Fruit fly (Drosophila melanogaster) Kc167 (cell line): ENCODE results near the gene SelG.

ENCODE experiments used
- Myc ChIP-seq: fragments of >200 bp; optimal IDR thresholded peaks from 2 replicates; lab custom pipeline; 2017; ENCODE audit warnings: missing external identifiers
- Sin3A ChIP-seq: fragments of >200 bp; optimal IDR thresholded peaks from 2 replicates; lab custom pipeline; 2018; ENCODE audit warnings: missing external identifiers
- h ChIP-seq: fragments of >200 bp; optimal IDR thresholded peaks from 3 replicates; lab custom pipeline; 2018; ENCODE audit warnings: missing external identifiers
- insv ChIP-seq: fragments of >200 bp; optimal IDR thresholded peaks from 3 replicates; lab custom pipeline; 2018; ENCODE audit warnings: missing external identifiers
- psq ChIP-seq: fragments of >200 bp; optimal IDR thresholded peaks from 2 replicates; lab custom pipeline; 2017; ENCODE audit warnings: missing external identifiers
- ttk ChIP-seq: sonication (Bioruptor generic); optimal IDR thresholded peaks from 2 replicates; lab custom pipeline; 2017; ENCODE audit warnings: missing external identifiers

dm6 chrX:11854758-11855465 lies 32.2 kb upstream of the SelG start, which contains the start of the genes CG10347 and ATP7:
- TF ChIP-seq psq (lab: Kevin White, UChicago) = no peak
- TF ChIP-seq insv = no peak
- TF ChIP-seq Sin3A = no peak
- TF ChIP-seq Myc (lab: Kevin White, UChicago) = no peak
- no peak for TF ChIP-seq h (lab: Kevin White, UChicago)
- no peak for TF ChIP-seq ttk (lab: Kevin White, UChicago)
